Fruit fly (Drosophila melanogaster): ENCODE results near the gene CG10969.

The CG10969 gene

DNA sequence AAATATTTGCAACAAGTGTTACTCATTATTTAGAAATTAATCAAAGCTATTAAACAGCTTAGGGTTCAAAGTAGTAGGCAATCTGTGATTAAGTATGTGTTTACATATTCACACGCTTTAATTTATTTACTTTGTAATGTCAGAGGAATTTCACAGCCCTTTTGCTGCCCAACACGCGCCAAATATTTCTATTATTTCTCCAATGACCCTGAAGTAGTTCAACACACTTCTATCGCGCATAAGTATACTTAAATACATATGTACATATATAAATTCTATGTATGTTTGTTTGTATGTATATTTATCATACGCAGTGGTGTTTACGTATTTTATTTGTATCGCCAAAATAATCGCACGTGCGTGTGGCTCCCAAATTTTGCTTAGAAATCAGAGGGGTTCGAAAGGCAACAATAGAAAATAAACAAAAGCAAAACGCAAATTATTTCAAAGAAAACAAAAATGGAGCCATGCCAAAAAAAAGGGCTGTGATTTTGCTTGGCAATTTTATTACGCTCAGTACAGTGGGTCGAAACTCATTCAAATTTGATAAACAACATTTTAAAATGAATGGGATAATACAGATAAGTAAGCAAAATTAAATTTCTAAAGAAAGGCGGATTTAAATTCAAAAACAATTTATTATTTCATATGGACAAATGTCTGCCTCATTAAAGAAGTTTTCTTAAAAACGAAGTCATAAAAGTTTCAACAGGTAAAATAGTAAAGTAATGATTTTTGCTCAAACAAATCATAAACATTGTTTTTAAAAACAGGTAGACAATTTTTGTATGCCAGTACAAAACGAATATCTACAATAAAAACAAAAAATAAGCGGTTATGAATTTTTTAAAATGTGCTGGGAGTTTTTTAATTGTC lies 22.5 kb upstream of the CG10969 start (continued):
- TF ChIP-seq CG1792 (GFP tag; optimal IDR thresholded peaks at IDR 0.05) (peak; percentile 1), Camta (GFP tag; optimal IDR thresholded peaks at IDR 0.05) (peak; percentile 38), fd3F (GFP tag; optimal IDR thresholded peaks at IDR 0.05) (peak; percentile 39), CG2712 (tag; optimal IDR thresholded peaks at IDR 0.05) (peak; percentile 15), Drgx (GFP tag; IDR thresholded peaks at IDR 0.05) (no peak), Deaf1 (tag; optimal IDR thresholded peaks at IDR 0.05) (peak; percentile 22), kah (GFP tag; optimal IDR thresholded peaks at IDR 0.05) (no peak), klu (GFP tag; IDR thresholded peaks at IDR 0.05) (no peak), Ada2b (GFP tag; IDR thresholded peaks at IDR 0.05) (peak; percentile 23; the same call in 1 of the 2 replicates), dysf (GFP tag; IDR thresholded peaks at IDR 0.05) (peak; percentile 46; the same call in 1 of the 3 replicates), CG12299 (tag; optimal IDR thresholded peaks at IDR 0.05) (no peak), Bteb2 (GFP tag; optimal IDR thresholded peaks at IDR 0.05) (peak; percentile 62), Fer1 (GFP tag; optimal IDR thresholded peaks at IDR 0.05) (no peak), Vsx1 (GFP tag; optimal IDR thresholded peaks at IDR 0.05) (no peak), Hmr (GFP tag; optimal IDR thresholded peaks at IDR 0.05) (peak; percentile 66), nerfin-2 (GFP tag; IDR thresholded peaks at IDR 0.05; ENCODE audit: partially characterized antibody) (no peak), zen (tag; optimal IDR thresholded peaks at IDR 0.05) (peak; percentile 3), CG11085 (GFP tag; IDR thresholded peaks at IDR 0.05) (no peak), CG32767 (GFP tag; IDR thresholded peaks at IDR 0.05) (no peak), Rfx (GFP tag; IDR thresholded peaks at IDR 0.05) (peak; percentile 61), Elba2 (GFP tag; optimal IDR thresholded peaks at IDR 0.05) (no peak), lab (GFP tag; optimal IDR thresholded peaks at IDR 0.05) (peak; percentile 56), CG6654 (GFP tag; optimal IDR thresholded peaks at IDR 0.05) (peak; percentile 24), CG30020 (tag; optimal IDR thresholded peaks at IDR 0.05) (no peak), YL-1 (GFP tag; optimal IDR thresholded peaks at IDR 0.05) (no peak), CG7839 (tag; optimal IDR thresholded peaks at IDR 0.05) (peak; percentile 66), CG8089 (GFP tag; optimal IDR thresholded peaks at IDR 0.05) (no peak), CG6813 (GFP tag; optimal IDR thresholded peaks at IDR 0.05) (peak; percentile 10), CG9727 (GFP tag; optimal IDR thresholded peaks at IDR 0.05) (peak; percentile 77), Nf-YB (GFP tag; optimal IDR thresholded peaks at IDR 0.05) (peak; percentile 20), CG34376 (GFP tag; optimal IDR thresholded peaks at IDR 0.05) (no peak), Dek (tag; optimal IDR thresholded peaks at IDR 0.05) (peak; percentile 8), hkb (optimal IDR thresholded peaks at IDR 0.05) (no peak), hkb (GFP tag; IDR thresholded peaks at IDR 0.05) (no peak), CG14014 (GFP tag; IDR thresholded peaks at IDR 0.05) (peak; percentile 41; the same call in 1 of the 2 replicates), Sox100B (GFP tag; optimal IDR thresholded peaks at IDR 0.05) (peak; percentile 24), CG4854 (GFP tag; optimal IDR thresholded peaks at IDR 0.05) (no peak), tx (GFP tag; optimal IDR thresholded peaks at IDR 0.05) (peak; percentile 24), CG16815 (GFP tag; optimal IDR thresholded peaks at IDR 0.05) (peak; percentile 36), gce (GFP tag; IDR thresholded peaks at IDR 0.05) (no peak), rib (GFP tag; IDR thresholded peaks at IDR 0.05) (peak; percentile 83), CG1647 (GFP tag; optimal IDR thresholded peaks at IDR 0.05) (no peak), CG31441 (GFP tag; IDR thresholded peaks at IDR 0.05) (peak; percentile 38; the same call in 1 of the 2 replicates), CG3281 (GFP tag; optimal IDR thresholded peaks at IDR 0.05) (peak; percentile 80), nmo (GFP tag; optimal IDR thresholded peaks at IDR 0.05) (peak; percentile 37), CG12104 (GFP tag; optimal IDR thresholded peaks at IDR 0.05) (peak; percentile 44), CG4404 (GFP tag; IDR thresholded peaks at IDR 0.05) (no peak), CG2875 (GFP tag; optimal IDR thresholded peaks at IDR 0.05) (no peak), Sry-δ (GFP tag; optimal IDR thresholded peaks at IDR 0.05) (no peak)
